Fruit fly (Drosophila melanogaster): ENCODE results near the gene CG2258.

The CG2258 gene

dm6 chrX:8131693-8132313 is 29.9 kb upstream of the CG2258 start, which contains the start of gene CG10958 (continued):
- no peak for TF ChIP-seq aop (GFP tag; IDR thresholded peaks at IDR 0.05)
- no peak for TF ChIP-seq onecut (GFP tag; IDR thresholded peaks at IDR 0.05)
- peak; percentile 43 for TF ChIP-seq NfI (GFP tag; optimal IDR thresholded peaks at IDR 0.05)
- TF ChIP-seq CG13424 (tag; optimal IDR thresholded peaks at IDR 0.05): peak; percentile 47
- TF ChIP-seq CG3163 (GFP tag; optimal IDR thresholded peaks at IDR 0.05): no peak
- TF ChIP-seq Hmr (GFP tag; optimal IDR thresholded peaks at IDR 0.05): peak; percentile 56
- peak; percentile 35 for TF ChIP-seq Dad (GFP tag; optimal IDR thresholded peaks at IDR 0.05)
- peak; percentile 34 for TF ChIP-seq CG5180 (GFP tag; optimal IDR thresholded peaks at IDR 0.05)
- TF ChIP-seq Lhr (GFP tag; optimal IDR thresholded peaks at IDR 0.05): no peak
- peak in 1 of 2 experiments; percentile 27 for TF ChIP-seq Eip74EF (GFP tag; optimal IDR thresholded peaks at IDR 0.05)
- peak; percentile 39 for TF ChIP-seq gcm (GFP tag; optimal IDR thresholded peaks at IDR 0.05)
- peak; percentile 88 for TF ChIP-seq sens (GFP tag)
- TF ChIP-seq dan (GFP tag; IDR thresholded peaks at IDR 0.05): no peak
- TF ChIP-seq tup (GFP tag; optimal IDR thresholded peaks at IDR 0.05): peak; percentile 20
- TF ChIP-seq CG14050 (GFP tag; IDR thresholded peaks at IDR 0.05): 0 out of 3 replicates have a peak, but pooled peaks have one; percentile 13
- TF ChIP-seq cwo (GFP tag; optimal IDR thresholded peaks at IDR 0.05): peak; percentile 18
- TF ChIP-seq D19A (tag; optimal IDR thresholded peaks at IDR 0.05): peak; percentile 1
- peak; percentile 56 for TF ChIP-seq CG14441 (GFP tag; IDR thresholded peaks at IDR 0.05)
- 0 out of 2 replicates have a peak, but pooled peaks have one; percentile 30 for TF ChIP-seq Rx (GFP tag; IDR thresholded peaks at IDR 0.05)
- peak; percentile 62 for TF ChIP-seq Meics (GFP tag; optimal IDR thresholded peaks at IDR 0.05)
- peak; percentile 49 for TF ChIP-seq CG17359 (tag; optimal IDR thresholded peaks at IDR 0.05)
- TF ChIP-seq Hand (GFP tag; optimal IDR thresholded peaks at IDR 0.05): no peak
- peak; percentile 40; the same call in 1 of the 2 replicates for TF ChIP-seq CG14667 (GFP tag; IDR thresholded peaks at IDR 0.05)

- TF ChIP-seq CG12391 (tag; optimal IDR thresholded peaks at IDR 0.05) (peak; percentile 22), CG14860 (GFP tag; IDR thresholded peaks at IDR 0.05; ENCODE audit: partially characterized antibody) (peak; percentile 59; the same call in 1 of the 3 replicates), CG4282 (GFP tag; optimal IDR thresholded peaks at IDR 0.05) (no peak), fd3F (GFP tag; optimal IDR thresholded peaks at IDR 0.05) (no peak), Rx (GFP tag; IDR thresholded peaks at IDR 0.05) (no peak), crp (GFP tag; optimal IDR thresholded peaks at IDR 0.05) (peak in 1 of 2 experiments; percentile 25), CG14710 (tag; optimal IDR thresholded peaks at IDR 0.05) (peak; percentile 61), CG11695 (GFP tag; IDR thresholded peaks at IDR 0.05) (no peak), fru (optimal IDR thresholded peaks at IDR 0.05) (no peak), CG17829 (tag; optimal IDR thresholded peaks at IDR 0.05) (peak; percentile 3), chinmo (GFP tag; IDR thresholded peaks at IDR 0.05; ENCODE audit: partially characterized antibody) (peak; percentile 70), Dp (GFP tag; optimal IDR thresholded peaks at IDR 0.05) (peak; percentile 74), Opbp (GFP tag; IDR thresholded peaks at IDR 0.05; ENCODE audit: partially characterized antibody) (peak; percentile 43; the same call in 2 of the 3 replicates), wek (GFP tag; optimal IDR thresholded peaks at IDR 0.05) (no peak), ham (GFP tag; IDR thresholded peaks at IDR 0.05) (no peak), CG30020 (tag; optimal IDR thresholded peaks at IDR 0.05) (peak; percentile 45), B-H1 (GFP tag; IDR thresholded peaks at IDR 0.05) (no peak), ssp (GFP tag; IDR thresholded peaks at IDR 0.05) (peak; percentile 57; the same call in 1 of the 2 replicates), gcm (GFP tag; optimal IDR thresholded peaks at IDR 0.05) (no peak), CG6254 (GFP tag; optimal IDR thresholded peaks at IDR 0.05) (no peak), CG42726 (GFP tag; IDR thresholded peaks at IDR 0.05; ENCODE audit: partially characterized antibody) (0 out of 2 replicates have a peak, but pooled peaks have one; percentile 40), CG34422 (GFP tag; IDR thresholded peaks at IDR 0.05) (0 out of 3 replicates have a peak, but pooled peaks have one; percentile 16), ab (GFP tag; optimal IDR thresholded peaks at IDR 0.05) (no peak), ftz-f1 (GFP tag; optimal IDR thresholded peaks at IDR 0.05) (no peak), Nf-YC (tag; optimal IDR thresholded peaks at IDR 0.05) (peak; percentile 20), rib (GFP tag; IDR thresholded peaks at IDR 0.05) (no peak)
Measured at dm6 chrX:8129204-8129997, 27.5 kb upstream of the CG2258 start, which contains the start of gene CG2116. Gene CG2116 (plus strand): TSS chrX:8129812.

Measured in whole organism, embryonic.